Worm (Caenorhabditis elegans) whole organism, L1 larva: ENCODE results near the gene oac-58.
A peak's percentile ranks its signal among the peaks of the same experiment; 100 is the strongest.

Experiments used
- F16B12.6 ChIP-seq: fragments of 150-350 bp; optimal IDR thresholded peaks from 2 replicates; lab custom pipeline; 2014; ENCODE audit warnings: missing biosample characterization, missing genetic modification characterization
- Y116A8C.19 ChIP-seq: sonication (generic microtip); optimal IDR thresholded peaks from 2 replicates; lab custom pipeline; 2016; ENCODE audit warnings: missing compliant biosample characterization, missing genetic modification characterization, borderline replicate concordance
- aha-1 ChIP-seq: fragments of 150-350 bp; optimal IDR thresholded peaks from 2 replicates; lab custom pipeline; 2014; ENCODE audit warnings: missing biosample characterization, missing genetic modification characterization
- alr-1 ChIP-seq: fragments of 200-800 bp; sonication (Bioruptor generic); optimal IDR thresholded peaks from 2 replicates; lab custom pipeline; 2018; ENCODE audit warnings: borderline replicate concordance, mild to moderate bottlenecking, missing genetic modification characterization, missing compliant biosample characterization
- blmp-1 ChIP-seq: fragments of 150-350 bp; optimal IDR thresholded peaks from 2 replicates; lab custom pipeline; 2014; ENCODE audit warnings: missing biosample characterization, missing genetic modification characterization
- ceh-63 ChIP-seq: fragments of 200-800 bp; sonication (Bioruptor generic); optimal IDR thresholded peaks from 2 replicates; lab custom pipeline; 2018; ENCODE audit warnings: mild to moderate bottlenecking, missing genetic modification characterization, missing compliant biosample characterization
- ceh-82 ChIP-seq, 3 experiments: fragments of 150-350 bp in 1 of 3; sonication (generic microtip) in 2 of 3; optimal IDR thresholded peaks; 2 replicates each; lab custom pipeline; 2014 to 2017; ENCODE audit warnings: missing biosample characterization in 3 of 3, missing genetic modification characterization in 3 of 3
- efl-1 ChIP-seq, 4 experiments: fragments of 150-350 bp; optimal IDR thresholded peaks in 3 of 4; peaks in 1 of 4; 1 replicate in 1 of 4; 2 replicates in 3 of 4; lab custom pipeline; 2014; ENCODE audit warnings: missing biosample characterization in 2 of 4, missing genetic modification characterization in 2 of 4, missing genetic modification reagents in 2 of 4
- efl-3 ChIP-seq: fragments of 200-800 bp; sonication (Bioruptor generic); optimal IDR thresholded peaks from 2 replicates; lab custom pipeline; 2018; ENCODE audit warnings: mild to moderate bottlenecking, missing genetic modification characterization, missing compliant biosample characterization
- egl-13 ChIP-seq: sonication (generic microtip); optimal IDR thresholded peaks from 2 replicates; lab custom pipeline; 2016; ENCODE audit warnings: missing genotype, missing genetic modification reagents, missing genetic modification characterization, missing compliant biosample characterization
- elt-2 ChIP-seq: sonication (generic microtip); optimal IDR thresholded peaks from 2 replicates; lab custom pipeline; 2016; ENCODE audit warnings: missing genetic modification characterization, mild to moderate bottlenecking, inconsistent platforms, missing compliant biosample characterization, missing genetic modification reagents
- ets-5 ChIP-seq: fragments of 200-800 bp; sonication (Bioruptor generic); IDR thresholded peaks from 2 replicates; pipeline ENCODE4 v1.3.6; 2022; ENCODE audit warnings: missing genetic modification characterization, missing compliant biosample characterization
- fkh-8 ChIP-seq: sonication (generic microtip); optimal IDR thresholded peaks from 2 replicates; lab custom pipeline; 2016; ENCODE audit warnings: mild to moderate bottlenecking, missing genetic modification characterization, missing compliant biosample characterization
- hlh-17 ChIP-seq: fragments of 200-800 bp; sonication (Bioruptor generic); optimal IDR thresholded peaks from 2 replicates; lab custom pipeline; 2018; ENCODE audit warnings: missing genetic modification characterization, mild to moderate bottlenecking, missing compliant biosample characterization, moderate library complexity, borderline replicate concordance
- lin-13 ChIP-seq: fragments of 150-350 bp; optimal IDR thresholded peaks from 2 replicates; lab custom pipeline; 2014; ENCODE audit warnings: missing biosample characterization, missing genetic modification reagents, missing genetic modification characterization
- lin-14 ChIP-seq: fragments of 200-800 bp; sonication (Bioruptor generic); optimal IDR thresholded peaks from 2 replicates; lab custom pipeline; 2018; ENCODE audit warnings: mild to moderate bottlenecking, missing genetic modification characterization, moderate library complexity, missing compliant biosample characterization
- lin-35 ChIP-seq, 2 experiments: fragments of 150-350 bp; optimal IDR thresholded peaks; 2 replicates each; lab custom pipeline; 2014; ENCODE audit warnings: missing biosample characterization in 2 of 2, missing genetic modification characterization in 2 of 2, missing genetic modification reagents in 2 of 2
- lin-39 ChIP-seq: fragments of 150-350 bp; optimal IDR thresholded peaks from 2 replicates; lab custom pipeline; 2014; ENCODE audit warnings: missing biosample characterization, missing genetic modification reagents, missing genetic modification characterization
- lir-3 ChIP-seq: sonication (generic microtip); optimal IDR thresholded peaks from 2 replicates; lab custom pipeline; 2016; ENCODE audit warnings: mild to moderate bottlenecking, missing genetic modification characterization, moderate library complexity, missing compliant biosample characterization; ENCODE audit not compliant: poor library complexity
- mab-9 ChIP-seq: fragments of 200-800 bp; sonication (Bioruptor generic); IDR thresholded peaks from 2 replicates; pipeline ENCODE4 v1.3.6; 2022; ENCODE audit warnings: missing genetic modification reagents, missing genetic modification characterization, missing compliant biosample characterization
- mef-2 ChIP-seq: fragments of 150-350 bp; optimal IDR thresholded peaks from 2 replicates; lab custom pipeline; 2014; ENCODE audit warnings: missing biosample characterization, missing genetic modification characterization
- mep-1 ChIP-seq: fragments of 150-350 bp; optimal IDR thresholded peaks from 2 replicates; lab custom pipeline; 2014; ENCODE audit warnings: missing biosample characterization, missing genetic modification characterization
- nhr-11 ChIP-seq: fragments of 150-350 bp; optimal IDR thresholded peaks from 2 replicates; lab custom pipeline; 2014; ENCODE audit warnings: missing biosample characterization, missing genetic modification characterization
- nhr-20 ChIP-seq: sonication (generic microtip); optimal IDR thresholded peaks from 2 replicates; lab custom pipeline; 2016; ENCODE audit warnings: mild to moderate bottlenecking, missing genetic modification characterization, missing compliant biosample characterization
- nhr-237 ChIP-seq: fragments of 150-350 bp; optimal IDR thresholded peaks from 2 replicates; lab custom pipeline; 2014; ENCODE audit warnings: missing biosample characterization, missing genetic modification characterization
- nhr-28 ChIP-seq: fragments of 150-350 bp; optimal IDR thresholded peaks from 2 replicates; lab custom pipeline; 2014; ENCODE audit warnings: missing biosample characterization, missing genetic modification characterization
- nhr-47 ChIP-seq: sonication (generic microtip); optimal IDR thresholded peaks from 2 replicates; lab custom pipeline; 2016; ENCODE audit warnings: mild to moderate bottlenecking, missing genetic modification characterization, moderate library complexity, missing compliant biosample characterization
- nhr-71 ChIP-seq: sonication (generic microtip); optimal IDR thresholded peaks from 2 replicates; lab custom pipeline; 2016; ENCODE audit warnings: mild to moderate bottlenecking, missing genetic modification characterization, moderate library complexity, missing compliant biosample characterization
- nhr-76 ChIP-seq: sonication (generic microtip); optimal IDR thresholded peaks from 2 replicates; lab custom pipeline; 2017; ENCODE audit warnings: missing biosample characterization, missing genetic modification characterization
- nhr-77 ChIP-seq: fragments of 150-350 bp; optimal IDR thresholded peaks from 2 replicates; lab custom pipeline; 2014; ENCODE audit warnings: missing biosample characterization, missing genetic modification characterization
- nhr-90 ChIP-seq: sonication (generic microtip); optimal IDR thresholded peaks from 2 replicates; lab custom pipeline; 2016; ENCODE audit warnings: mild to moderate bottlenecking, missing genetic modification characterization, missing compliant biosample characterization; ENCODE audit not compliant: poor library complexity
- pag-3 ChIP-seq: sonication (generic microtip); optimal IDR thresholded peaks from 2 replicates; lab custom pipeline; 2017; ENCODE audit warnings: missing genetic modification characterization, mild to moderate bottlenecking, missing compliant biosample characterization, antibody characterized with exemption, borderline replicate concordance; ENCODE audit not compliant: insufficient read depth
- pax-3 ChIP-seq: fragments of 200-800 bp; sonication (Bioruptor generic); optimal IDR thresholded peaks from 2 replicates; lab custom pipeline; 2018; ENCODE audit warnings: mild to moderate bottlenecking, missing genetic modification characterization, moderate library complexity, missing compliant biosample characterization
- pqm-1 ChIP-seq: sonication (generic microtip); optimal IDR thresholded peaks from 3 replicates; lab custom pipeline; 2017; ENCODE audit warnings: missing biosample characterization, missing genetic modification characterization
- rnt-1 ChIP-seq: sonication (generic microtip); optimal IDR thresholded peaks from 2 replicates; lab custom pipeline; 2016; ENCODE audit warnings: mild to moderate bottlenecking, missing genetic modification characterization, moderate library complexity, missing compliant biosample characterization
- snpc-4 ChIP-seq: fragments of 150-350 bp; optimal IDR thresholded peaks from 2 replicates; lab custom pipeline; 2014; ENCODE audit warnings: missing biosample characterization, missing genetic modification characterization
- snu-23 ChIP-seq: sonication (generic microtip); optimal IDR thresholded peaks from 2 replicates; lab custom pipeline; 2016; ENCODE audit warnings: missing genetic modification characterization, missing compliant biosample characterization
- swsn-7 ChIP-seq: sonication (generic microtip); optimal IDR thresholded peaks from 2 replicates; lab custom pipeline; 2016; ENCODE audit warnings: missing genetic modification characterization, missing compliant biosample characterization
- tbx-2 ChIP-seq: sonication (generic microtip); optimal IDR thresholded peaks from 2 replicates; lab custom pipeline; 2016; ENCODE audit warnings: missing genetic modification characterization, missing compliant biosample characterization
- tlp-1 ChIP-seq: fragments of 150-350 bp; optimal IDR thresholded peaks from 2 replicates; lab custom pipeline; 2014; ENCODE audit warnings: missing biosample characterization, missing genetic modification characterization
- unc-62 ChIP-seq: fragments of 150-350 bp; optimal IDR thresholded peaks from 2 replicates; lab custom pipeline; 2014; ENCODE audit warnings: missing biosample characterization, missing genetic modification reagents, missing genetic modification characterization
- vab-15 ChIP-seq: sonication (generic microtip); optimal IDR thresholded peaks from 2 replicates; lab custom pipeline; 2017; ENCODE audit warnings: missing genotype, mild to moderate bottlenecking, missing genetic modification characterization, missing compliant biosample characterization
- xbp-1 ChIP-seq: sonication (generic microtip); optimal IDR thresholded peaks from 2 replicates; lab custom pipeline; 2016; ENCODE audit warnings: missing genetic modification characterization, missing compliant biosample characterization
- zag-1 ChIP-seq: fragments of 150-350 bp; optimal IDR thresholded peaks from 2 replicates; lab custom pipeline; 2014; ENCODE audit warnings: missing biosample characterization, missing genetic modification characterization
- zip-4 ChIP-seq: fragments of 200-800 bp; sonication (Bioruptor generic); optimal IDR thresholded peaks from 2 replicates; lab custom pipeline; 2018; ENCODE audit warnings: mild to moderate bottlenecking, missing genetic modification characterization, moderate library complexity, missing compliant biosample characterization
- ztf-4 ChIP-seq: fragments of 150-350 bp; optimal IDR thresholded peaks from 2 replicates; lab custom pipeline; 2014; ENCODE audit warnings: missing biosample characterization, missing genetic modification characterization

oac-58 gene

ce11 chrIV:12335248-12335647 is 23.8 kb upstream of the oac-58 start (continued):
- TF ChIP-seq alr-1 (tag; lab: Kevin White, UChicago) (no peak), lin-35 (GFP tag; optimal IDR thresholded peaks at IDR 0.05; lab: Kevin White, UChicago) (no peak), unc-62 (GFP tag; lab: Kevin White, UChicago) (no peak), elt-2 (tag; lab: Kevin White, UChicago) (no peak), aha-1 (tag; lab: Kevin White, UChicago) (no peak), zag-1 (tag; lab: Kevin White, UChicago) (no peak), tbx-2 (tag; lab: Kevin White, UChicago) (no peak), lin-39 (tag; lab: Kevin White, UChicago) (no peak), snu-23 (GFP tag; lab: Kevin White, UChicago) (peak; percentile 34), tlp-1 (tag; lab: Kevin White, UChicago) (no peak), nhr-76 (tag; lab: Kevin White, UChicago) (no peak), fkh-8 (tag; lab: Kevin White, UChicago) (no peak), rnt-1 (tag; lab: Kevin White, UChicago) (peak; percentile 54), mef-2 (tag; lab: Kevin White, UChicago) (no peak), zip-4 (GFP tag; lab: Kevin White, UChicago) (no peak), nhr-237 (tag; lab: Kevin White, UChicago) (no peak), nhr-71 (peak; percentile 60), snpc-4 (tag; lab: Kevin White, UChicago) (no peak), lir-3 (tag; lab: Kevin White, UChicago) (no peak), egl-13 (tag; lab: Kevin White, UChicago) (no peak), hlh-17 (GFP tag; lab: Kevin White, UChicago) (no peak), nhr-20 (tag; lab: Kevin White, UChicago) (peak; percentile 21), mab-9 (GFP tag; lab: Robert Waterston, UW) (no peak), F16B12.6 (tag; lab: Kevin White, UChicago) (peak; percentile 25), nhr-90 (no peak), blmp-1 (tag; lab: Kevin White, UChicago) (peak; percentile 32), swsn-7 (tag; lab: Kevin White, UChicago) (no peak), ceh-63 (GFP tag; lab: Kevin White, UChicago) (no peak), pag-3 (tag; lab: Kevin White, UChicago) (no peak), nhr-77 (tag; lab: Kevin White, UChicago) (no peak), nhr-28 (tag; lab: Kevin White, UChicago) (no peak), ztf-4 (tag; lab: Kevin White, UChicago) (no peak), nhr-11 (tag; lab: Kevin White, UChicago) (no peak), vab-15 (tag; lab: Kevin White, UChicago) (no peak), xbp-1 (tag; lab: Kevin White, UChicago) (no peak), mep-1 (peak; percentile 13), efl-3 (GFP tag; lab: Kevin White, UChicago) (no peak), nhr-47 (no peak), efl-1 (optimal IDR thresholded peaks at IDR 0.05; lab: Kevin White, UChicago) (peak; percentile 38 to 54), efl-1 (GFP tag; optimal IDR thresholded peaks at IDR 0.05 in 1 of 2; lab: Kevin White, UChicago) (peak; percentile 21 to 63), lin-13 (GFP tag; lab: Kevin White, UChicago) (no peak), ceh-82 (tag; optimal IDR thresholded peaks at IDR 0.05; lab: Kevin White, UChicago) (peak in 1 of 3 experiments; percentile 44), Y116A8C.19 (tag; lab: Kevin White, UChicago) (no peak), lin-14 (GFP tag; lab: Kevin White, UChicago) (peak; percentile 76), pqm-1 (tag; lab: Kevin White, UChicago) (no peak), ets-5 (GFP tag; lab: Robert Waterston, UW) (no peak), pax-3 (tag; lab: Kevin White, UChicago) (no peak)
